Fruit fly (Drosophila melanogaster): ENCODE measurements around the gene CG7341.

The CG7341 gene

DNA sequence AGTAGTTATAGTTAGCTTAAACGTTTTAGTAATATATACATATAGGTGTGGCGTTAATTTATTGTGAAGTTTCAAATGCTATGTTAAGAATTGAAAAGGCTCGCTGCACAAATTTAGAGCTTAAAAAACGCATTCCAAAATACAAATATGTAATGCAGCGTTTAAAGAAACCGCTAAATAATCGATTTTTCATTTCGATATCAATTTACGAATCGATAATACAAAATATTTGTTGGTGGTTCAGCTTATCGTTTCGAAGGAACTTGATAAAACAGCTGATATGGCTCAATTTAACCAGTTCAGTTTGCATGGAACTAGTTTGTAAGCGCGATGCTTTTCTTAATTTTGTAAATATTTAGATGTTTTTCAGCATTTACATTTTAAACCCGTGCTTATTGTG, at the start of gene CG7341, which contains the start of gene CG32195:
Gene CG7341 (plus strand): TSS at position 291 of the 400 bp plus-strand sequence.
Gene CG32195 (plus strand): TSS at position 291 of the 400 bp plus-strand sequence.
- peak; percentile 90 for TF ChIP-seq nerfin-2 (GFP tag; IDR thresholded peaks at IDR 0.05; ENCODE audit: partially characterized antibody)
- TF ChIP-seq CG32772 (GFP tag; IDR thresholded peaks at IDR 0.05): no peak
- TF ChIP-seq CG15011 (GFP tag; optimal IDR thresholded peaks at IDR 0.05): no peak
- no peak for TF ChIP-seq CG5953 (GFP tag; IDR thresholded peaks at IDR 0.05)
- TF ChIP-seq Hey (tag; optimal IDR thresholded peaks at IDR 0.05): no peak
- no peak for TF ChIP-seq jigr1 (GFP tag; IDR thresholded peaks at IDR 0.05)
- TF ChIP-seq Atf3 (GFP tag; optimal IDR thresholded peaks at IDR 0.05): no peak
- peak; percentile 37 for TF ChIP-seq Sry-δ (GFP tag; optimal IDR thresholded peaks at IDR 0.05)
- peak; percentile 83 for TF ChIP-seq sna (GFP tag; IDR thresholded peaks at IDR 0.05; ENCODE audit: partially characterized antibody)
- TF ChIP-seq Dip3 (GFP tag; optimal IDR thresholded peaks at IDR 0.05): no peak
- peak in 1 of 3 experiments; percentile 8 for TF ChIP-seq Stat92E (GFP tag; optimal IDR thresholded peaks at IDR 0.05)
- TF ChIP-seq Adf1 (GFP tag; IDR thresholded peaks at IDR 0.05): no peak
- TF ChIP-seq fd3F (GFP tag; optimal IDR thresholded peaks at IDR 0.05): no peak
- no peak for TF ChIP-seq onecut (GFP tag; IDR thresholded peaks at IDR 0.05)
- no peak for TF ChIP-seq CG3407 (GFP tag; optimal IDR thresholded peaks at IDR 0.05)
- TF ChIP-seq lab (GFP tag; optimal IDR thresholded peaks at IDR 0.05): no peak
- TF ChIP-seq CG9727 (GFP tag; optimal IDR thresholded peaks at IDR 0.05): no peak
- TF ChIP-seq Doc3 (GFP tag; IDR thresholded peaks at IDR 0.05; ENCODE audit: partially characterized antibody): peak; percentile 72
- peak; percentile 83 for TF ChIP-seq stwl (tag; optimal IDR thresholded peaks at IDR 0.05)
- no peak for TF ChIP-seq sr (GFP tag; IDR thresholded peaks at IDR 0.05)
- no peak for TF ChIP-seq CG31388 (GFP tag; optimal IDR thresholded peaks at IDR 0.05)
- TF ChIP-seq CG32532 (GFP tag; IDR thresholded peaks at IDR 0.05): no peak
- TF ChIP-seq tio (GFP tag; optimal IDR thresholded peaks at IDR 0.05): no peak
- peak; percentile 84 for TF ChIP-seq D19A (tag; optimal IDR thresholded peaks at IDR 0.05)
- peak; percentile 46 for TF ChIP-seq BEAF-32 (GFP tag; optimal IDR thresholded peaks at IDR 0.05)
- no peak for TF ChIP-seq Sin3A (optimal IDR thresholded peaks at IDR 0.05)
- no peak for TF ChIP-seq Bdp1 (GFP tag; optimal IDR thresholded peaks at IDR 0.05)
- TF ChIP-seq CG11093 (GFP tag; IDR thresholded peaks at IDR 0.05): no peak
- TF ChIP-seq ato (GFP tag; IDR thresholded peaks at IDR 0.05; ENCODE audit: partially characterized antibody): peak; percentile 88
- peak; percentile 62 for TF ChIP-seq CG16813 (GFP tag; IDR thresholded peaks at IDR 0.05; ENCODE audit: partially characterized antibody)
- TF ChIP-seq B-H1 (GFP tag; IDR thresholded peaks at IDR 0.05): no peak
- no peak for TF ChIP-seq Lhr (GFP tag; optimal IDR thresholded peaks at IDR 0.05)
- peak; percentile 79 for TF ChIP-seq tna (GFP tag; IDR thresholded peaks at IDR 0.05; ENCODE audit: partially characterized antibody)
- TF ChIP-seq pnt (GFP tag; optimal IDR thresholded peaks at IDR 0.05): no peak
- no peak for TF ChIP-seq Poxn (GFP tag; IDR thresholded peaks at IDR 0.05)
- TF ChIP-seq CG14860 (GFP tag; IDR thresholded peaks at IDR 0.05; ENCODE audit: partially characterized antibody): peak; percentile 78
- TF ChIP-seq CG10209 (GFP tag; optimal IDR thresholded peaks at IDR 0.05): no peak
- no peak for TF ChIP-seq CG13296 (GFP tag; optimal IDR thresholded peaks at IDR 0.05)
- peak; percentile 88 for TF ChIP-seq HLH4C (GFP tag; IDR thresholded peaks at IDR 0.05; ENCODE audit: partially characterized antibody)
- TF ChIP-seq Bgb (GFP tag; IDR thresholded peaks at IDR 0.05; ENCODE audit: partially characterized antibody): peak; percentile 82
- peak; percentile 26 for TF ChIP-seq CG17568 (GFP tag; optimal IDR thresholded peaks at IDR 0.05)
- peak; percentile 69 for TF ChIP-seq Scr (GFP tag; IDR thresholded peaks at IDR 0.05; ENCODE audit: partially characterized antibody)
- no peak for TF ChIP-seq bigmax (GFP tag; optimal IDR thresholded peaks at IDR 0.05)
- TF ChIP-seq CG34224 (GFP tag; IDR thresholded peaks at IDR 0.05; ENCODE audit: partially characterized antibody): peak; percentile 93
- no peak for TF ChIP-seq zf30C (GFP tag; optimal IDR thresholded peaks at IDR 0.05)
- TF ChIP-seq CG16815 (GFP tag; optimal IDR thresholded peaks at IDR 0.05): no peak
- peak; percentile 15 for TF ChIP-seq CG12659 (GFP tag; optimal IDR thresholded peaks at IDR 0.05)
- TF ChIP-seq pb (GFP tag; optimal IDR thresholded peaks at IDR 0.05): no peak
- TF ChIP-seq crp (GFP tag; optimal IDR thresholded peaks at IDR 0.05): peak; percentile 71 to 91
- peak; percentile 21 for TF ChIP-seq CG15601 (tag; optimal IDR thresholded peaks at IDR 0.05)

All from whole organism, embryonic.